Fruit fly (Drosophila melanogaster): ENCODE data around the gene RpL17.

The RpL17 gene

dm6 chrX:6779609-6780139 is 35.6 kb upstream of the RpL17 start, which contains the start of gene shf (continued):
- no peak for TF ChIP-seq CG10462 (GFP tag; optimal IDR thresholded peaks at IDR 0.05)
- peak; percentile 64 for TF ChIP-seq Ets65A (GFP tag)
- TF ChIP-seq jing (GFP tag; optimal IDR thresholded peaks at IDR 0.05) = no peak
- peak; percentile 43 to 54 for TF ChIP-seq Trl (optimal IDR thresholded peaks at IDR 0.05)
- TF ChIP-seq Trl (GFP tag; optimal IDR thresholded peaks at IDR 0.05) = no peak

- no peak for TF ChIP-seq Max (GFP tag; optimal IDR thresholded peaks at IDR 0.05)
- no peak for TF ChIP-seq CG3995 (GFP tag; optimal IDR thresholded peaks at IDR 0.05)
- TF ChIP-seq CG10274 (GFP tag; optimal IDR thresholded peaks at IDR 0.05) = peak; percentile 63
- TF ChIP-seq CG5953 (GFP tag; IDR thresholded peaks at IDR 0.05) = no peak
- TF ChIP-seq vvl (GFP tag; IDR thresholded peaks at IDR 0.05) = no peak
- TF ChIP-seq Oaz (GFP tag; IDR thresholded peaks at IDR 0.05) = no peak
- no peak for TF ChIP-seq dysf (GFP tag; IDR thresholded peaks at IDR 0.05)
Measured at dm6 chrX:6778780-6779179, 34.7 kb upstream of the RpL17 start.

DNA sequence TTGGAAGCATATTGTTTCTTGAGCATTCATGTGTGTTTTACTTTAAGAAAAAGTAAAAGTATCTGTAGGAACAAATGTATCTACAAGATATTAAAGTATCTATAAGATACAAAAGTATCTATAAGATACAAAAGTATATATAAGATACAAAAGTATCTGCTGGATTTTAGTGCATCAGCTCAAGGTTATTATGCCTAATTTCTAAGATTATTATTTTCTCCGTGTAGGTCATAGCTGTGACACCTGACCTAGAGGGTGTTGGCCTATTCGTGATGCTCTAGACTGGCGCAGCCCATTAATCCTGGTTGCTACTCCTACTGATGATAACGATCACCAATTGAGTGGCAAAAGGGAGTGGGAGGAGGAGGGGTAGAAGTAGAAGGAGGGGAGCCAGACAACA is 34.0 kb upstream of the RpL17 start:
- no peak for TF ChIP-seq ham (GFP tag; IDR thresholded peaks at IDR 0.05)
- peak in 1 of 2 experiments; percentile 33 for TF ChIP-seq bsh (GFP tag; optimal IDR thresholded peaks at IDR 0.05)
- TF ChIP-seq dmrt11E (tag; optimal IDR thresholded peaks at IDR 0.05) = peak; percentile 3
- peak in 1 of 2 experiments; percentile 18 for TF ChIP-seq pan (optimal IDR thresholded peaks at IDR 0.05)
- TF ChIP-seq pan (GFP tag; optimal IDR thresholded peaks at IDR 0.05 in 1 of 2, IDR thresholded peaks at IDR 0.05 in 1 of 2) = no peak

DNA sequence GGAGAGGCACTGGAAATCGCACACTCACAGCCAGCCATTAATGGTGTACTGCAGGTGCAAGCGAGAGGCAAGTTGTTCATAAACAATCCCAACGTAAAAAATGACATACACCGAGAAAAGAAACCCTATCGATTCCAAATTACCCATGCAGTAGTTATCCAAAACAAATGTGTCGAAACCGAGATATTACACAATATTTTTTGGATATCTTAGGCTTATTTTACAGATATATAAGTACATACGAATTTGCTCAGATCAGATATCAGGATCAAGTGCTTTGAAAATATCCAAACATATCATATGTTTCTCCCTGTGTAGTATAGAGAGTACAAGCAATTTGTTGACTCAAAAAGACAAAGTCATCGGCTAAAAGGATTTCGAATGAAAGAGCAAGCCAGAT is 33.4 kb upstream of the RpL17 start:
- TF ChIP-seq CG14710 (tag; optimal IDR thresholded peaks at IDR 0.05) (peak; percentile 25), zfh2 (GFP tag; optimal IDR thresholded peaks at IDR 0.05) (no peak), lbe (GFP tag; optimal IDR thresholded peaks at IDR 0.05) (peak; percentile 79), Poxn (GFP tag; IDR thresholded peaks at IDR 0.05) (no peak), NC2α (GFP tag; optimal IDR thresholded peaks at IDR 0.05) (no peak), CG17912 (GFP tag; optimal IDR thresholded peaks at IDR 0.05) (no peak), CG10979 (tag; optimal IDR thresholded peaks at IDR 0.05) (peak; percentile 31), pan (optimal IDR thresholded peaks at IDR 0.05) (no peak), pan (GFP tag; optimal IDR thresholded peaks at IDR 0.05 in 1 of 2, IDR thresholded peaks at IDR 0.05 in 1 of 2) (no peak), CG16779 (GFP tag; IDR thresholded peaks at IDR 0.05) (no peak), br (optimal IDR thresholded peaks at IDR 0.05) (no peak), NFAT (GFP tag; IDR thresholded peaks at IDR 0.05) (no peak), tup (GFP tag; optimal IDR thresholded peaks at IDR 0.05) (no peak), CG11723 (GFP tag; optimal IDR thresholded peaks at IDR 0.05) (no peak), gem (tag; optimal IDR thresholded peaks at IDR 0.05) (peak; percentile 50), CG9817 (tag; optimal IDR thresholded peaks at IDR 0.05) (no peak), bsh (GFP tag; optimal IDR thresholded peaks at IDR 0.05) (peak; percentile 30 to 70), lola (GFP tag; optimal IDR thresholded peaks at IDR 0.05) (peak in 1 of 3 experiments; percentile 42), sim (GFP tag; IDR thresholded peaks at IDR 0.05) (no peak), vnd (GFP tag; IDR thresholded peaks at IDR 0.05; ENCODE audit: partially characterized antibody) (no peak), Hmr (GFP tag; optimal IDR thresholded peaks at IDR 0.05) (no peak), Opbp (GFP tag; IDR thresholded peaks at IDR 0.05; ENCODE audit: partially characterized antibody) (no peak), CG3281 (GFP tag; optimal IDR thresholded peaks at IDR 0.05) (no peak), NK7.1 (GFP tag; optimal IDR thresholded peaks at IDR 0.05) (no peak), TFAM (GFP tag; optimal IDR thresholded peaks at IDR 0.05) (no peak), CG15696 (tag; optimal IDR thresholded peaks at IDR 0.05) (peak; percentile 57), CG1529 (GFP tag; optimal IDR thresholded peaks at IDR 0.05) (no peak), ttk (GFP tag; IDR thresholded peaks at IDR 0.05) (no peak), pho (GFP tag; optimal IDR thresholded peaks at IDR 0.05) (no peak), BtbVII (GFP tag; optimal IDR thresholded peaks at IDR 0.05) (no peak), Bgb (GFP tag; IDR thresholded peaks at IDR 0.05; ENCODE audit: partially characterized antibody) (no peak), Lim3 (GFP tag; IDR thresholded peaks at IDR 0.05) (no peak), HHEX (GFP tag; optimal IDR thresholded peaks at IDR 0.05) (no peak)

Data from whole organism, embryonic.